Fruit fly (Drosophila melanogaster) whole organism, embryonic: ENCODE data around the gene sit.

Experiments used
- Atf3 ChIP-seq: fragments of 200-800 bp; sonication (Bioruptor generic); optimal IDR thresholded peaks from 3 replicates; lab custom pipeline; 2016; ENCODE audit warnings: missing biosample characterization, missing genetic modification characterization
- Awh ChIP-seq: fragments of 200-800 bp; sonication (Bioruptor generic); IDR thresholded peaks from 2 replicates; pipeline ENCODE4, ENCODE4 v1.3.6; 2022; ENCODE audit warnings: missing biosample characterization, missing genetic modification characterization
- BtbVII ChIP-seq: fragments of 200-800 bp; sonication (Bioruptor generic); optimal IDR thresholded peaks from 3 replicates; lab custom pipeline; 2017; ENCODE audit warnings: missing biosample characterization, mild to moderate bottlenecking, missing genetic modification characterization
- CG10543 ChIP-seq: fragments of 200-800 bp; sonication (Bioruptor generic); optimal IDR thresholded peaks from 3 replicates; lab custom pipeline; 2017; ENCODE audit warnings: missing biosample characterization, mild to moderate bottlenecking, missing genetic modification characterization, moderate library complexity
- CG11247 ChIP-seq: fragments of 200-800 bp; sonication (Bioruptor generic); IDR thresholded peaks from 2 replicates; pipeline ENCODE4 v1.3.6; 2022; ENCODE audit warnings: missing biosample characterization, missing genetic modification characterization
- CG11695 ChIP-seq: fragments of 200-800 bp; sonication (Bioruptor generic); IDR thresholded peaks from 3 replicates; pipeline ENCODE4 v1.3.6; 2022; ENCODE audit warnings: missing biosample characterization, missing genetic modification characterization
- CG11723 ChIP-seq: fragments of 200-800 bp; sonication (Bioruptor generic); optimal IDR thresholded peaks from 2 replicates; lab custom pipeline; 2017; ENCODE audit warnings: missing biosample characterization, mild to moderate bottlenecking, missing genetic modification characterization
- CG12299 ChIP-seq: fragments of 200-800 bp; sonication (Bioruptor generic); optimal IDR thresholded peaks from 2 replicates; lab custom pipeline; 2018; ENCODE audit warnings: missing biosample characterization, mild to moderate bottlenecking, missing genetic modification characterization
- CG12744 ChIP-seq: fragments of 200-800 bp; sonication (Bioruptor generic); optimal IDR thresholded peaks from 2 replicates; lab custom pipeline; 2016; ENCODE audit warnings: missing biosample characterization, missing genetic modification characterization
- CG12769 ChIP-seq: fragments of 200-800 bp; sonication (Bioruptor generic); optimal IDR thresholded peaks from 2 replicates; lab custom pipeline; 2019; ENCODE audit warnings: missing biosample characterization, mild to moderate bottlenecking, missing genetic modification characterization, moderate library complexity
- CG17186 ChIP-seq: fragments of 200-800 bp; sonication (Bioruptor generic); optimal IDR thresholded peaks from 3 replicates; lab custom pipeline; 2017; ENCODE audit warnings: missing biosample characterization, missing genetic modification reagents, missing genetic modification characterization
- CG18476 ChIP-seq: fragments of 200-800 bp; sonication (Bioruptor generic); optimal IDR thresholded peaks from 2 replicates; lab custom pipeline; 2016; ENCODE audit warnings: missing biosample characterization, mild to moderate bottlenecking, missing genetic modification characterization
- CG2202 ChIP-seq: fragments of 200-800 bp; sonication (Bioruptor generic); optimal IDR thresholded peaks from 2 replicates; lab custom pipeline; 2018; ENCODE audit warnings: missing biosample characterization, mild to moderate bottlenecking, missing genetic modification characterization
- CG9727 ChIP-seq: fragments of 200-800 bp; sonication (Bioruptor generic); optimal IDR thresholded peaks from 3 replicates; lab custom pipeline; 2017; ENCODE audit warnings: missing biosample characterization, mild to moderate bottlenecking, missing genetic modification characterization
- Chrac-16 ChIP-seq: fragments of 200-800 bp; sonication (Bioruptor generic); optimal IDR thresholded peaks from 3 replicates; lab custom pipeline; 2016; ENCODE audit warnings: missing biosample characterization, missing genetic modification characterization
- CrebB ChIP-seq: fragments of 200-800 bp; sonication (Bioruptor generic); optimal IDR thresholded peaks from 3 replicates; lab custom pipeline; 2018; ENCODE audit warnings: missing biosample characterization, mild to moderate bottlenecking, missing genetic modification characterization
- Dip3 ChIP-seq: fragments of 200-800 bp; sonication (Bioruptor generic); optimal IDR thresholded peaks from 3 replicates; lab custom pipeline; 2016; ENCODE audit warnings: missing biosample characterization, missing genetic modification characterization
- Ets97D ChIP-seq: fragments of 200-800 bp; sonication (Bioruptor generic); optimal IDR thresholded peaks from 3 replicates; lab custom pipeline; 2016; ENCODE audit warnings: missing biosample characterization, missing genetic modification characterization
- H15 ChIP-seq: fragments of 200-800 bp; sonication (Bioruptor generic); IDR thresholded peaks from 3 replicates; pipeline ENCODE4 v1.3.6; 2022; ENCODE audit warnings: missing biosample characterization, missing genetic modification characterization
- HLH54F ChIP-seq: fragments of 200-800 bp; sonication (Bioruptor generic); optimal IDR thresholded peaks from 3 replicates; lab custom pipeline; 2016; ENCODE audit warnings: missing biosample characterization, missing genetic modification characterization
- Hr78 ChIP-seq, 2 experiments: fragments of 200-800 bp in 1 of 2; fragments of >200 bp in 1 of 2; sonication (Bioruptor generic) in 1 of 2; optimal IDR thresholded peaks; 2 replicates each; lab custom pipeline; 2017 to 2019; ENCODE audit warnings: missing biosample characterization in 2 of 2, missing genetic modification characterization in 2 of 2, mild to moderate bottlenecking in 1 of 2, moderate library complexity in 1 of 2
- MTF-1 ChIP-seq: fragments of 200-800 bp; sonication (Bioruptor generic); optimal IDR thresholded peaks from 2 replicates; lab custom pipeline; 2018; ENCODE audit warnings: missing biosample characterization, mild to moderate bottlenecking, missing genetic modification characterization, borderline replicate concordance
- Mad ChIP-seq: fragments of 200-800 bp; sonication (Bioruptor generic); optimal IDR thresholded peaks from 2 replicates; lab custom pipeline; 2016; ENCODE audit warnings: missing biosample characterization, missing genetic modification characterization
- NfI ChIP-seq: fragments of 200-800 bp; sonication (Bioruptor generic); optimal IDR thresholded peaks from 3 replicates; lab custom pipeline; 2018; ENCODE audit warnings: missing biosample characterization, mild to moderate bottlenecking, missing genetic modification characterization, moderate library complexity
- Ravus ChIP-seq: fragments of 200-800 bp; sonication (Bioruptor generic); IDR thresholded peaks from 2 replicates; pipeline ENCODE4 v1.3.6; 2022; ENCODE audit warnings: missing biosample characterization, missing genetic modification characterization
- Sox102F ChIP-seq: fragments of 200-800 bp; sonication (Bioruptor generic); optimal IDR thresholded peaks from 2 replicates; lab custom pipeline; 2018; ENCODE audit warnings: missing biosample characterization, mild to moderate bottlenecking, missing genetic modification characterization, moderate library complexity
- Taf1 ChIP-seq: fragments of 200-800 bp; sonication (Bioruptor generic); IDR thresholded peaks from 2 replicates; pipeline ENCODE4 v1.3.6; 2022; ENCODE audit warnings: missing biosample characterization, missing genetic modification characterization
- YL-1 ChIP-seq: fragments of 200-800 bp; sonication (Bioruptor generic); optimal IDR thresholded peaks from 3 replicates; lab custom pipeline; 2017; ENCODE audit warnings: missing biosample characterization, mild to moderate bottlenecking, missing genetic modification characterization
- ac ChIP-seq: fragments of 200-800 bp; sonication (Bioruptor generic); optimal IDR thresholded peaks from 3 replicates; lab custom pipeline; 2017; ENCODE audit warnings: missing biosample characterization, mild to moderate bottlenecking, missing genetic modification characterization
- bcd ChIP-seq: fragments of 200-800 bp; sonication (Bioruptor generic); optimal IDR thresholded peaks from 2 replicates; lab custom pipeline; 2017; ENCODE audit warnings: missing biosample characterization, mild to moderate bottlenecking, missing genetic modification characterization
- cato ChIP-seq: fragments of 200-800 bp; sonication (Bioruptor generic); optimal IDR thresholded peaks from 2 replicates; lab custom pipeline; 2016; ENCODE audit warnings: missing biosample characterization, missing genetic modification characterization, borderline replicate concordance
- caup ChIP-seq: fragments of 200-800 bp; sonication (Bioruptor generic); optimal IDR thresholded peaks from 3 replicates; lab custom pipeline; 2017; ENCODE audit warnings: missing biosample characterization, mild to moderate bottlenecking, missing genetic modification characterization, moderate library complexity; ENCODE audit not compliant: severe bottlenecking
- crc ChIP-seq: fragments of 200-800 bp; sonication (Bioruptor generic); optimal IDR thresholded peaks from 2 replicates; lab custom pipeline; 2016; ENCODE audit warnings: missing biosample characterization, missing genetic modification characterization
- croc ChIP-seq: fragments of 200-800 bp; sonication (Bioruptor generic); conservative IDR thresholded peaks from 3 replicates; pipeline ENCODE4 v1.3.6; 2022; ENCODE audit warnings: missing biosample characterization, missing genetic modification characterization
- gsb ChIP-seq: fragments of 200-800 bp; sonication (Bioruptor generic); IDR thresholded peaks from 2 replicates; pipeline ENCODE4 v1.3.6; 2022; ENCODE audit warnings: missing biosample characterization, missing genetic modification characterization
- ken ChIP-seq: fragments of 200-800 bp; sonication (Bioruptor generic); IDR thresholded peaks from 3 replicates; pipeline ENCODE4 v1.3.6; 2022; ENCODE audit warnings: missing biosample characterization, missing genetic modification characterization
- nmo ChIP-seq: fragments of 200-800 bp; sonication (Bioruptor generic); optimal IDR thresholded peaks from 2 replicates; lab custom pipeline; 2018; ENCODE audit warnings: missing biosample characterization, mild to moderate bottlenecking, missing genetic modification characterization, moderate library complexity
- org-1 ChIP-seq: fragments of 200-800 bp; sonication (Bioruptor generic); optimal IDR thresholded peaks from 2 replicates; lab custom pipeline; 2017; ENCODE audit warnings: missing biosample characterization, missing genetic modification characterization
- phol ChIP-seq: fragments of 200-800 bp; sonication (Bioruptor generic); optimal IDR thresholded peaks from 3 replicates; lab custom pipeline; 2018; ENCODE audit warnings: missing biosample characterization, mild to moderate bottlenecking, missing genetic modification characterization, moderate library complexity
- pita ChIP-seq: fragments of 200-800 bp; sonication (Bioruptor generic); optimal IDR thresholded peaks from 2 replicates; lab custom pipeline; 2017; ENCODE audit warnings: missing biosample characterization, mild to moderate bottlenecking, missing genetic modification characterization
- scrt ChIP-seq: fragments of 200-800 bp; sonication (Bioruptor generic); optimal IDR thresholded peaks from 2 replicates; lab custom pipeline; 2018; ENCODE audit warnings: missing biosample characterization, mild to moderate bottlenecking, missing genetic modification characterization, moderate library complexity
- seq ChIP-seq: fragments of 200-800 bp; sonication (Bioruptor generic); IDR thresholded peaks from 2 replicates; pipeline ENCODE4 v1.3.6; 2022; ENCODE audit warnings: missing biosample characterization, missing genetic modification characterization
- shn ChIP-seq: fragments of 200-800 bp; sonication (Bioruptor generic); optimal IDR thresholded peaks from 3 replicates; lab custom pipeline; 2016; ENCODE audit warnings: missing biosample characterization, missing genetic modification characterization
- sima ChIP-seq: fragments of 200-800 bp; sonication (Bioruptor generic); optimal IDR thresholded peaks from 2 replicates; lab custom pipeline; 2016; ENCODE audit warnings: missing biosample characterization, missing genetic modification characterization
- sisA ChIP-seq: fragments of 200-800 bp; sonication (Bioruptor generic); IDR thresholded peaks from 2 replicates; pipeline ENCODE4 v1.3.6; 2022; ENCODE audit warnings: missing biosample characterization, missing genetic modification characterization
- tx ChIP-seq: fragments of 200-800 bp; sonication (Bioruptor generic); optimal IDR thresholded peaks from 2 replicates; lab custom pipeline; 2016; ENCODE audit warnings: missing biosample characterization, missing genetic modification characterization
- wor ChIP-seq: fragments of 200-800 bp; sonication (Bioruptor generic); IDR thresholded peaks from 2 replicates; pipeline ENCODE4 v1.3.6; 2022; ENCODE audit warnings: missing biosample characterization, missing genetic modification characterization
- yki ChIP-seq: fragments of >200 bp; optimal IDR thresholded peaks from 3 replicates; lab custom pipeline; 2018
- zen2 ChIP-seq: fragments of 200-800 bp; sonication (Bioruptor generic); IDR thresholded peaks from 3 replicates; pipeline ENCODE4 v1.3.6; 2022; ENCODE audit warnings: missing biosample characterization, missing genetic modification characterization; ENCODE audit not compliant: partially characterized antibody

The sit gene

dm6 chr3R:22524344-22525072 lies 37.9 kb downstream of the sit start (continued):
- TF ChIP-seq crc: peak; percentile 1
- peak; percentile 81 for TF ChIP-seq MTF-1 (GFP tag; lab: Kevin White, UChicago)
- TF ChIP-seq CG10543 (GFP tag; lab: Kevin White, UChicago): peak; percentile 67
- peak in 1 of 2 experiments; percentile 92 for TF ChIP-seq Hr78 (GFP tag; optimal IDR thresholded peaks at IDR 0.05; lab: Kevin White, UChicago)
- no peak for TF ChIP-seq ac (GFP tag; lab: Kevin White, UChicago)
- TF ChIP-seq Taf1 (GFP tag; lab: Robert Waterston, UW): no peak
- peak; percentile 58 for TF ChIP-seq caup
- peak; percentile 82 for TF ChIP-seq seq (GFP tag; lab: Robert Waterston, UW)
- TF ChIP-seq BtbVII (GFP tag; lab: Kevin White, UChicago): peak; percentile 62
- TF ChIP-seq Dip3: no peak
- TF ChIP-seq yki (lab: Kevin White, UChicago): no peak
- no peak for TF ChIP-seq sima (GFP tag; lab: Kevin White, UChicago)
- no peak for TF ChIP-seq croc (GFP tag; lab: Robert Waterston, UW)
- TF ChIP-seq Ets97D (GFP tag; lab: Kevin White, UChicago): no peak
- peak; percentile 0 for TF ChIP-seq CG17186
- peak; percentile 5 for TF ChIP-seq YL-1 (GFP tag; lab: Kevin White, UChicago)
- TF ChIP-seq CG2202 (tag; lab: Kevin White, UChicago): peak; percentile 74
- TF ChIP-seq gsb: 0 out of 2 replicates have a peak, but pooled peaks have one; percentile 7
- no peak for TF ChIP-seq phol (tag; lab: Kevin White, UChicago)
- no peak for TF ChIP-seq wor (GFP tag; lab: Robert Waterston, UW)
- peak; percentile 48 for TF ChIP-seq NfI
- no peak for TF ChIP-seq Chrac-16 (GFP tag; lab: Kevin White, UChicago)
- TF ChIP-seq CG9727 (GFP tag; lab: Kevin White, UChicago): peak; percentile 59
- peak; percentile 58; the same call in 1 of the 3 replicates for TF ChIP-seq CG11695
- no peak for TF ChIP-seq CG12744 (GFP tag; lab: Kevin White, UChicago)
- TF ChIP-seq ken: no peak
- TF ChIP-seq Ravus: no peak
- peak; percentile 81 for TF ChIP-seq org-1
- no peak for TF ChIP-seq pita (GFP tag; lab: Kevin White, UChicago)
- no peak for TF ChIP-seq nmo (GFP tag; lab: Kevin White, UChicago)
- peak; percentile 56 for TF ChIP-seq Atf3 (GFP tag; lab: Kevin White, UChicago)
- no peak for TF ChIP-seq tx
- TF ChIP-seq CrebB: peak; percentile 86
- TF ChIP-seq CG18476: peak; percentile 10
- TF ChIP-seq H15 (GFP tag; lab: Robert Waterston, UW): 0 out of 3 replicates have a peak, but pooled peaks have one; percentile 37
- TF ChIP-seq CG12769 (tag; lab: Kevin White, UChicago): peak; percentile 40
- no peak for TF ChIP-seq zen2 (GFP tag; lab: Robert Waterston, UW)
- peak; percentile 43 for TF ChIP-seq scrt (GFP tag; lab: Kevin White, UChicago)
- peak; percentile 34 for TF ChIP-seq Mad (GFP tag; lab: Kevin White, UChicago)
- peak; percentile 79 for TF ChIP-seq CG12299 (tag; lab: Kevin White, UChicago)
- TF ChIP-seq sisA: no peak
- TF ChIP-seq bcd: no peak
- TF ChIP-seq CG11723: peak; percentile 76
- peak; percentile 58 for TF ChIP-seq cato (GFP tag; lab: Kevin White, UChicago)
- no peak for TF ChIP-seq HLH54F (GFP tag; lab: Kevin White, UChicago)
- TF ChIP-seq CG11247 (GFP tag; lab: Robert Waterston, UW): 0 out of 2 replicates have a peak, but pooled peaks have one; percentile 19
- TF ChIP-seq shn: peak; percentile 56
- TF ChIP-seq Awh (GFP tag; lab: Robert Waterston, UW): peak; percentile 85
- peak; percentile 64 for TF ChIP-seq Sox102F (GFP tag; lab: Kevin White, UChicago)
